Fruit fly (Drosophila melanogaster): ENCODE results near the gene SelT.
A peak's percentile ranks its signal among the peaks of the same experiment; 100 is the strongest.

Gene SelT

DNA sequence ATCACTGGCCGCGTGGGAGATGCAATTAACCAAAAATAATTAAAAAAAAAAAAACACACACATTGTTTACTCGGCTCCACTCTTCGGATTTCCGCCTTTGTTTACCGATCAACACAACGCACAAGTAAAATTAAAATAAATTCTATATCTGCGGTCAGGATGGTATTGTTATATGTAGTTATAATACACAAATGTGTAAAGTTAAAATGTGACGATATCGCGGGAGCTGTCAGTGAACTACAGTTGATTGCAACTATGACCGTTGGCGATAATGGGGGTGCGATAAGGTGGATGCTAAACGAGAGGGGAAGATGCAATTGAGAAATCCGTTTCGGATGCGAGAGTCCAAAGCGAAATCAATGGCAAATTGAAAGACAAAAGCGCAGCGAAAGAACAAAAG lies 4.4 kb upstream of the SelT start:
- peak; percentile 42 for TF ChIP-seq ovo (GFP tag; optimal IDR thresholded peaks at IDR 0.05)
- no peak for TF ChIP-seq CG11617 (GFP tag; optimal IDR thresholded peaks at IDR 0.05)

DNA sequence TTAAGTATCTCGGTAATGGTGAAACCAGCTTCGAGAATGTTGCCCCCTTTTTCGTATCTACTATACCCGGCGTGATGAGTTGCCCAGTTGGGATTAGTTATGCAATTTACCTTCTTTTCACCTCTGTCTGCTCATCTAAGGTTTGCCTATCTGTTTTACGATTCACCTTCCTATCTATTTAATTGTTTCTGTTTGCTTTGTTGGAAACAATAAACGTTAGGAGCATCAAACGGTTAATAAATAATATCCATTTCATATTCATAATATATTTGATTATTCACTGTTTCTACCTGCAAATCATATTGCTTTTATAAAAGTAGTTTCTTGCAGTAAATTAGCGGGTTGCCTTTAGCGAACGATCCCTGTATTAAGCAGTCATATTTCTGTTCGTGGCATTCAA lies 3.5 kb upstream of the SelT start:
- TF ChIP-seq toe (GFP tag; optimal IDR thresholded peaks at IDR 0.05) (no peak), Clk (GFP tag; optimal IDR thresholded peaks at IDR 0.05) (no peak), Crg-1 (GFP tag; optimal IDR thresholded peaks at IDR 0.05) (no peak), CG12768 (GFP tag; optimal IDR thresholded peaks at IDR 0.05) (peak; percentile 60), Mnt (GFP tag; optimal IDR thresholded peaks at IDR 0.05) (no peak), CG14711 (tag; optimal IDR thresholded peaks at IDR 0.05) (peak; percentile 53), CG11617 (GFP tag; optimal IDR thresholded peaks at IDR 0.05) (peak; percentile 13), cnc (optimal IDR thresholded peaks at IDR 0.05) (no peak), tj (GFP tag; optimal IDR thresholded peaks at IDR 0.05) (peak; percentile 4), CG7101 (tag; optimal IDR thresholded peaks at IDR 0.05) (peak; percentile 65), ovo (GFP tag; optimal IDR thresholded peaks at IDR 0.05) (peak; percentile 25), CG7045 (GFP tag; optimal IDR thresholded peaks at IDR 0.05) (peak; percentile 39), CG33017 (tag; optimal IDR thresholded peaks at IDR 0.05) (peak; percentile 76), bab1 (GFP tag; optimal IDR thresholded peaks at IDR 0.05) (peak; percentile 40), cic (GFP tag; optimal IDR thresholded peaks at IDR 0.05) (peak; percentile 65), pad (GFP tag; optimal IDR thresholded peaks at IDR 0.05) (peak; percentile 22)

DNA sequence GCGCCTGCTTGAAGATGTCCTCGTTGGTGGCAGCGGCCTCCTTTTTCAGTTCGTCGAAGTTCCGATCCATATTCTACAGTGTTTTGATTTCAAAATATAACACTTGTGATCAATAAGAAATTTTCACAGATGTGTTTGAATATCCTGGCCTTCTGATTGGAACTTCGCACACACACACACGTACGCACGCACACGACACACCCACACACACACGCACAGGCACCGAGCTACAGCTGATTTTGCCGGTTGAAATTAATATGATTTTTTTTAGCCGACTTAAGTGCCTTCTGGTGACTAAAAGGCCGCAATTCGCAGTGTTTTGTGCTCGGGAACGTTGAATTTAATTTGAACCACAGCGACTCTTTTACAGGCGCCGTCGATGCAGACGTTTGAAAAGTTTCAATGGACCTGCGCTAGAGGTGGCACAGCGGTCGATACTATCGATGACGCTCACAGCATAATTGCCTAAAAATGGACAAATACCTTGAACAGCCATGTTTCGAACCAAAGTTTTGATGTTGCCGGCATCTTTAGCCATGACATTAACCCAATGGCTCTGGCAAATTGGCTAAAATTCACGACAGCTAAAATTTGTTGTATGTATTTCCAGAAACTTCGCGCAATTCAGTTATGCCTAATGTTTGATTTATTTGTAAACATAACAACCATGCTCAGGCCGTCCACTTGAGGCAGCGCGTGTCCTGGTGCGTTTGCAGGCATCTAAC lies 1.3 kb upstream of the SelT start, which contains the start of gene Rtnl1:
TSS of gene Rtnl1 (minus strand) at position 415 of the 725 bp plus-strand sequence.
- no peak for TF ChIP-seq Hr96 (GFP tag; optimal IDR thresholded peaks at IDR 0.05)
- TF ChIP-seq Clk (GFP tag; optimal IDR thresholded peaks at IDR 0.05) = peak; percentile 15
- peak; percentile 42 for TF ChIP-seq Mnt (GFP tag; optimal IDR thresholded peaks at IDR 0.05)
- TF ChIP-seq CG33017 (tag; optimal IDR thresholded peaks at IDR 0.05) = peak; percentile 34
- TF ChIP-seq cic (GFP tag; optimal IDR thresholded peaks at IDR 0.05) = peak; percentile 70
- no peak for TF ChIP-seq toe (GFP tag; optimal IDR thresholded peaks at IDR 0.05)
- peak; percentile 81 for TF ChIP-seq bab1 (GFP tag; optimal IDR thresholded peaks at IDR 0.05)
- no peak for TF ChIP-seq cnc (optimal IDR thresholded peaks at IDR 0.05)
- TF ChIP-seq Crg-1 (GFP tag; optimal IDR thresholded peaks at IDR 0.05) = peak; percentile 33
- peak; percentile 17 for TF ChIP-seq CG7101 (tag; optimal IDR thresholded peaks at IDR 0.05)
- no peak for TF ChIP-seq ovo (GFP tag; optimal IDR thresholded peaks at IDR 0.05)
- no peak for TF ChIP-seq CG5204 (GFP tag; optimal IDR thresholded peaks at IDR 0.05)
- peak; percentile 28 for TF ChIP-seq tj (GFP tag; optimal IDR thresholded peaks at IDR 0.05)
- TF ChIP-seq CG7045 (GFP tag; optimal IDR thresholded peaks at IDR 0.05) = no peak
- TF ChIP-seq CG14711 (tag; optimal IDR thresholded peaks at IDR 0.05) = peak; percentile 33
- peak; percentile 26 for TF ChIP-seq CG12768 (GFP tag; optimal IDR thresholded peaks at IDR 0.05)
- TF ChIP-seq CG1620 (GFP tag; optimal IDR thresholded peaks at IDR 0.05) = peak; percentile 66
- no peak for TF ChIP-seq kay (GFP tag; ENCODE audit: borderline replicate concordance)
- TF ChIP-seq CG11617 (GFP tag; optimal IDR thresholded peaks at IDR 0.05) = peak; percentile 11
- TF ChIP-seq pad (GFP tag; optimal IDR thresholded peaks at IDR 0.05) = peak; percentile 22

DNA sequence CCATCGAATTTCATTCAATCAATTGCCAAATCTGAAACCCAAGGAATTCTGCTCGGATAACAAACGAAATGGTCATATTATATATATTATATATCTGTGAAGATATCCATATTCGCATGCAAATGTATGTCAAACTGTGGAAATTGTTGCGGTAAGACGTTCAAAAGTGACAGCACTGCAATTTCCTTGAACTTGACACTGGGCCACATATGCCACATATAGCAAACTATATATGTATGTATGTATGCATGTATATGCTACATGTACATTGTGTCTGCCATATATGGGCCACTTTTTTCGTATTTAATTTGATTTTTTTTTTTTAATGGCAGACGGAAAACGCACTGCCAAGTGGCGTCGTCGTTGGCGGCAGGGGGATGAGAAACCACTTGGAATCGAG lies 9.8 kb downstream of the SelT start:
- TF ChIP-seq tj (GFP tag; optimal IDR thresholded peaks at IDR 0.05) = peak; percentile 91
- TF ChIP-seq ovo (GFP tag; optimal IDR thresholded peaks at IDR 0.05) = no peak

DNA sequence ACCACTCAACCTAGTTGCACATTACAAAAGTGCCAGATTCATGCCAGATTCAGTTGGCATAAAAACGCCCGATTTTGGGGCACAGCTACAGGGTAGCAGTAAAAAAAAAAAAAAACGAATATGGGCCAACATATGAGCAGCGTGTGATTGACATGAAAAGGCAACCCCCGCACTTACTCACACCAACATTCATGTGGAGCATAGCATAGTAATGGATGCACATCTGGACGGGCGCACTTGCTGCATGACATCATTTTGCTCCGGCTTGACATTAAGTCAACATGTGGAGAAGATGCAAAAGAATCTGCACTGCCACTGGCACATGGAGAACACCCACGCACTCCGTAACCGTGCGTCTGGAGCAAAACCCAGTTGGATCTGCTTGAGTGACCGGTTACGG lies 11.9 kb downstream of the SelT start:
- no peak for TF ChIP-seq ovo (GFP tag; optimal IDR thresholded peaks at IDR 0.05)
- no peak for TF ChIP-seq CG12768 (GFP tag; optimal IDR thresholded peaks at IDR 0.05)
- TF ChIP-seq bab1 (GFP tag; optimal IDR thresholded peaks at IDR 0.05) = no peak
- TF ChIP-seq kay (GFP tag; ENCODE audit: borderline replicate concordance) = no peak
- no peak for TF ChIP-seq toe (GFP tag; optimal IDR thresholded peaks at IDR 0.05)
- TF ChIP-seq Crg-1 (GFP tag; optimal IDR thresholded peaks at IDR 0.05) = no peak
- no peak for TF ChIP-seq tj (GFP tag; optimal IDR thresholded peaks at IDR 0.05)
- TF ChIP-seq Clk (GFP tag; optimal IDR thresholded peaks at IDR 0.05) = no peak

DNA sequence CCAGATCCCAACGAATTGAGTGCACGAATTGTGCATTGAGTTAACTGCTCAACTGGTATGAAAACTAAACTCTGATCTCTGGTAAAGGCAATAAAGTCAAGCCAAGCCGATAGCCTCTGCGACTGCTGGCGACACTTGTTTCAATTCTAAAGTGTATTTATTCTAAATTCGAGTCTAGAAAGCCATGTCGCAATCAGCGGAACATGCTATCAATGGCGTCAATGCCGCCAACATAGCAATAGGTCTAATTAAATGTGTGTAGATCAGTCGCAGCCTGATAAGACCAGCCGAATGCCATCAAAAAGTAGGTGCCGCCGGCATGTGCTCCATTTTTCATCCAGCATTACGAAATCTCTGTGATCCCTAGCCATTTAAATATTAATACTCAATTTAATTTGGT lies 14.8 kb downstream of the SelT start:
- TF ChIP-seq bab1 (GFP tag; optimal IDR thresholded peaks at IDR 0.05) (no peak), toe (GFP tag; optimal IDR thresholded peaks at IDR 0.05) (no peak), CG11617 (GFP tag; optimal IDR thresholded peaks at IDR 0.05) (no peak), CG7045 (GFP tag; optimal IDR thresholded peaks at IDR 0.05) (no peak), CG7101 (tag; optimal IDR thresholded peaks at IDR 0.05) (no peak), Hr96 (GFP tag; optimal IDR thresholded peaks at IDR 0.05) (no peak), Mnt (GFP tag; optimal IDR thresholded peaks at IDR 0.05) (no peak), CG14711 (tag; optimal IDR thresholded peaks at IDR 0.05) (no peak), tj (GFP tag; optimal IDR thresholded peaks at IDR 0.05) (no peak), CG12768 (GFP tag; optimal IDR thresholded peaks at IDR 0.05) (no peak), Crg-1 (GFP tag; optimal IDR thresholded peaks at IDR 0.05) (no peak), CG5204 (GFP tag; optimal IDR thresholded peaks at IDR 0.05) (no peak), cic (GFP tag; optimal IDR thresholded peaks at IDR 0.05) (no peak), cnc (optimal IDR thresholded peaks at IDR 0.05) (no peak), pad (GFP tag; optimal IDR thresholded peaks at IDR 0.05) (no peak)
